Fruit fly (Drosophila melanogaster): ENCODE measurements around the gene Trmt61.

dm6 chr3R:26106595-26107152 lies 47.4 kb downstream of the Trmt61 start, which contains the start of gene Cipc:
- TF ChIP-seq ato (GFP tag; IDR thresholded peaks at IDR 0.05; ENCODE audit: partially characterized antibody) (peak; percentile 36), GATAe (GFP tag; conservative IDR thresholded peaks at IDR 0.05) (peak; percentile 54; the same call in 1 of the 2 replicates)
